Fruit fly (Drosophila melanogaster) whole organism, embryonic: Measurements from ENCODE around the gene Rab18.

ENCODE experiments used
- Awh ChIP-seq: fragments of 200-800 bp; sonication (Bioruptor generic); IDR thresholded peaks from 2 replicates; pipeline ENCODE4, ENCODE4 v1.3.6; 2022; ENCODE audit warnings: missing biosample characterization, missing genetic modification characterization
- CG10959 ChIP-seq: fragments of 200-800 bp; sonication (Bioruptor generic); IDR thresholded peaks from 2 replicates; pipeline ENCODE4 v1.3.6; 2022; ENCODE audit warnings: missing biosample characterization, missing genetic modification characterization
- CG11247 ChIP-seq: fragments of 200-800 bp; sonication (Bioruptor generic); IDR thresholded peaks from 2 replicates; pipeline ENCODE4 v1.3.6; 2022; ENCODE audit warnings: missing biosample characterization, missing genetic modification characterization
- CG11398 ChIP-seq: fragments of 200-800 bp; sonication (Bioruptor generic); optimal IDR thresholded peaks from 2 replicates; lab custom pipeline; 2016; ENCODE audit warnings: missing biosample characterization, missing genetic modification characterization
- CG12155 ChIP-seq: fragments of 200-800 bp; sonication (Bioruptor generic); optimal IDR thresholded peaks from 3 replicates; lab custom pipeline; 2016; ENCODE audit warnings: missing biosample characterization, missing genetic modification characterization
- CG13287 ChIP-seq: fragments of 200-800 bp; sonication (Bioruptor generic); IDR thresholded peaks from 2 replicates; pipeline ENCODE4 v1.3.6; 2022; ENCODE audit warnings: missing biosample characterization, missing genetic modification characterization; ENCODE audit not compliant: partially characterized antibody
- CG13775 ChIP-seq: fragments of 200-800 bp; sonication (Bioruptor generic); optimal IDR thresholded peaks from 3 replicates; lab custom pipeline; 2017; ENCODE audit warnings: missing biosample characterization, mild to moderate bottlenecking, missing genetic modification characterization
- CG17385 ChIP-seq: fragments of 200-800 bp; sonication (Bioruptor generic); optimal IDR thresholded peaks from 3 replicates; lab custom pipeline; 2018; ENCODE audit warnings: missing biosample characterization, mild to moderate bottlenecking, missing genetic modification characterization
- CG17568 ChIP-seq: fragments of 200-800 bp; sonication (Bioruptor generic); optimal IDR thresholded peaks from 2 replicates; lab custom pipeline; 2018; ENCODE audit warnings: missing biosample characterization, mild to moderate bottlenecking, missing genetic modification characterization, moderate library complexity
- CG1792 ChIP-seq: fragments of 200-800 bp; sonication (Bioruptor generic); optimal IDR thresholded peaks from 2 replicates; lab custom pipeline; 2016; ENCODE audit warnings: missing biosample characterization, missing genetic modification characterization
- CG2199 ChIP-seq: fragments of 200-800 bp; sonication (Bioruptor generic); IDR thresholded peaks from 3 replicates; pipeline ENCODE4 v1.3.6; 2022; ENCODE audit warnings: missing biosample characterization, missing genetic modification characterization
- CG31224 ChIP-seq: fragments of 200-800 bp; sonication (Bioruptor generic); IDR thresholded peaks from 2 replicates; pipeline ENCODE4 v1.3.6; 2022; ENCODE audit warnings: missing biosample characterization, missing genetic modification characterization
- CG31365 ChIP-seq: fragments of 200-800 bp; sonication (Bioruptor generic); optimal IDR thresholded peaks from 2 replicates; lab custom pipeline; 2018; ENCODE audit warnings: missing biosample characterization, mild to moderate bottlenecking, missing genetic modification characterization
- CG3726 ChIP-seq: fragments of 200-800 bp; sonication (Bioruptor generic); IDR thresholded peaks from 3 replicates; pipeline ENCODE4, ENCODE4 v1.3.6; 2022; ENCODE audit warnings: missing biosample characterization, missing genetic modification characterization
- CG3847 ChIP-seq: fragments of 200-800 bp; sonication (Bioruptor generic); IDR thresholded peaks from 2 replicates; pipeline ENCODE4 v1.3.6; 2022; ENCODE audit warnings: missing biosample characterization, missing genetic modification characterization
- CG4707 ChIP-seq: fragments of 200-800 bp; sonication (Bioruptor generic); optimal IDR thresholded peaks from 2 replicates; lab custom pipeline; 2018; ENCODE audit warnings: missing biosample characterization, mild to moderate bottlenecking, missing genetic modification characterization, moderate library complexity
- CG6813 ChIP-seq: fragments of 200-800 bp; sonication (Bioruptor generic); optimal IDR thresholded peaks from 2 replicates; lab custom pipeline; 2017; ENCODE audit warnings: missing biosample characterization, missing genetic modification characterization, mild to moderate bottlenecking, moderate library complexity, missing genetic modification reagents
- CG7372 ChIP-seq: fragments of 200-800 bp; sonication (Bioruptor generic); IDR thresholded peaks from 2 replicates; pipeline ENCODE4 v1.3.6; 2022; ENCODE audit warnings: missing biosample characterization, missing genetic modification characterization
- CG9797 ChIP-seq: fragments of 200-800 bp; sonication (Bioruptor generic); optimal IDR thresholded peaks from 3 replicates; lab custom pipeline; 2018; ENCODE audit warnings: missing biosample characterization, mild to moderate bottlenecking, missing genetic modification characterization
- Drgx ChIP-seq: fragments of 200-800 bp; sonication (Bioruptor generic); IDR thresholded peaks from 2 replicates; pipeline ENCODE4 v1.3.6; 2022; ENCODE audit warnings: missing biosample characterization, missing genetic modification characterization
- Hmx ChIP-seq: fragments of 200-800 bp; sonication (Bioruptor generic); optimal IDR thresholded peaks from 2 replicates; lab custom pipeline; 2016; ENCODE audit warnings: missing biosample characterization, missing genetic modification characterization
- Hr51 ChIP-seq, 2 experiments: fragments of 200-800 bp; sonication (Bioruptor generic); optimal IDR thresholded peaks; 2 replicates in 1 of 2; 3 replicates in 1 of 2; lab custom pipeline; 2016 to 2018; ENCODE audit warnings: missing biosample characterization in 2 of 2, missing genetic modification characterization in 2 of 2, mild to moderate bottlenecking in 1 of 2, moderate library complexity in 1 of 2
- Lpt ChIP-seq: fragments of >200 bp; optimal IDR thresholded peaks from 2 replicates; lab custom pipeline; 2018; ENCODE audit warnings: missing biosample characterization, missing genetic modification characterization
- MBD-R2 ChIP-seq: fragments of 200-800 bp; sonication (Bioruptor generic); IDR thresholded peaks from 2 replicates; pipeline ENCODE4 v1.3.6; 2022; ENCODE audit warnings: missing biosample characterization, missing genetic modification characterization
- Med ChIP-seq: fragments of 200-800 bp; sonication (Bioruptor generic); peaks from one replicate; lab custom pipeline; 2016; ENCODE audit warnings: missing biosample characterization, missing genetic modification characterization, mild to moderate bottlenecking, inconsistent platforms, moderate library complexity
- Myb ChIP-seq: fragments of 200-800 bp; sonication (Bioruptor generic); optimal IDR thresholded peaks from 2 replicates; lab custom pipeline; 2016; ENCODE audit warnings: missing biosample characterization, missing genetic modification characterization
- NFAT ChIP-seq: fragments of 200-800 bp; sonication (Bioruptor generic); IDR thresholded peaks from 2 replicates; pipeline ENCODE4 v1.3.6; 2022; ENCODE audit warnings: missing biosample characterization, missing genetic modification characterization
- NK7.1 ChIP-seq: fragments of 200-800 bp; sonication (Bioruptor generic); optimal IDR thresholded peaks from 3 replicates; lab custom pipeline; 2016; ENCODE audit warnings: missing biosample characterization, missing genetic modification characterization
- Nf-YC ChIP-seq: fragments of 200-800 bp; optimal IDR thresholded peaks from 3 replicates; lab custom pipeline; 2019; ENCODE audit warnings: missing biosample characterization, mild to moderate bottlenecking, missing genetic modification characterization, moderate library complexity
- Oaz ChIP-seq: fragments of 200-800 bp; sonication (Bioruptor generic); IDR thresholded peaks from 2 replicates; pipeline ENCODE4 v1.3.6; 2022; ENCODE audit warnings: missing biosample characterization, missing genetic modification characterization
- Sry-β ChIP-seq: fragments of 200-800 bp; sonication (Bioruptor generic); optimal IDR thresholded peaks from 2 replicates; lab custom pipeline; 2018; ENCODE audit warnings: missing biosample characterization, mild to moderate bottlenecking, missing genetic modification characterization, moderate library complexity
- Taf1 ChIP-seq: fragments of 200-800 bp; sonication (Bioruptor generic); IDR thresholded peaks from 2 replicates; pipeline ENCODE4 v1.3.6; 2022; ENCODE audit warnings: missing biosample characterization, missing genetic modification characterization
- Xbp1 ChIP-seq: fragments of 200-800 bp; sonication (Bioruptor generic); optimal IDR thresholded peaks from 3 replicates; lab custom pipeline; 2016; ENCODE audit warnings: missing biosample characterization, mild to moderate bottlenecking, missing genetic modification characterization
- caup ChIP-seq: fragments of 200-800 bp; sonication (Bioruptor generic); optimal IDR thresholded peaks from 3 replicates; lab custom pipeline; 2017; ENCODE audit warnings: missing biosample characterization, mild to moderate bottlenecking, missing genetic modification characterization, moderate library complexity; ENCODE audit not compliant: severe bottlenecking
- crc ChIP-seq: fragments of 200-800 bp; sonication (Bioruptor generic); optimal IDR thresholded peaks from 2 replicates; lab custom pipeline; 2016; ENCODE audit warnings: missing biosample characterization, missing genetic modification characterization
- crp ChIP-seq, 2 experiments: fragments of 200-800 bp; sonication (Bioruptor generic); optimal IDR thresholded peaks; 2 replicates in 1 of 2; 3 replicates in 1 of 2; lab custom pipeline; 2017; ENCODE audit warnings: missing biosample characterization in 2 of 2, missing genetic modification characterization in 2 of 2, mild to moderate bottlenecking in 1 of 2, moderate library complexity in 1 of 2
- danr ChIP-seq: fragments of 200-800 bp; sonication (Bioruptor generic); IDR thresholded peaks from 2 replicates; pipeline ENCODE4 v1.3.6; 2022; ENCODE audit warnings: missing biosample characterization, missing genetic modification characterization
- fu2 ChIP-seq: fragments of 200-800 bp; sonication (Bioruptor generic); optimal IDR thresholded peaks from 2 replicates; lab custom pipeline; 2016; ENCODE audit warnings: missing biosample characterization, missing genetic modification characterization
- gsb ChIP-seq: fragments of 200-800 bp; sonication (Bioruptor generic); IDR thresholded peaks from 2 replicates; pipeline ENCODE4 v1.3.6; 2022; ENCODE audit warnings: missing biosample characterization, missing genetic modification characterization
- gt ChIP-seq: fragments of 200-800 bp; sonication (Bioruptor generic); IDR thresholded peaks from 2 replicates; pipeline ENCODE4 v1.3.6; 2022; ENCODE audit warnings: missing biosample characterization, missing genetic modification characterization
- insv ChIP-seq, 2 experiments: fragments of 200-800 bp; sonication (Bioruptor generic); optimal IDR thresholded peaks; 3 replicates each; lab custom pipeline; 2016 to 2018; ENCODE audit warnings: missing biosample characterization in 2 of 2, missing genetic modification characterization in 2 of 2
- mam ChIP-seq: fragments of 200-800 bp; sonication (Bioruptor generic); optimal IDR thresholded peaks from 3 replicates; lab custom pipeline; 2016; ENCODE audit warnings: missing biosample characterization, missing genetic modification characterization
- nerfin-1 ChIP-seq: fragments of 200-800 bp; sonication (Bioruptor generic); optimal IDR thresholded peaks from 3 replicates; lab custom pipeline; 2019; ENCODE audit warnings: missing biosample characterization, mild to moderate bottlenecking, missing genetic modification characterization, moderate library complexity
- pita ChIP-seq: fragments of 200-800 bp; sonication (Bioruptor generic); optimal IDR thresholded peaks from 2 replicates; lab custom pipeline; 2017; ENCODE audit warnings: missing biosample characterization, mild to moderate bottlenecking, missing genetic modification characterization
- pzg ChIP-seq: fragments of 200-800 bp; sonication (Bioruptor generic); optimal IDR thresholded peaks from 3 replicates; lab custom pipeline; 2018; ENCODE audit warnings: missing biosample characterization, mild to moderate bottlenecking, missing genetic modification characterization, moderate library complexity
- sc ChIP-seq, 3 experiments: fragments of >200 bp in 2 of 3; fragments of 200-800 bp in 1 of 3; sonication (Bioruptor generic) in 1 of 3; optimal IDR thresholded peaks; 2 replicates in 2 of 3; 3 replicates in 1 of 3; lab custom pipeline; 2017; ENCODE audit warnings: mild to moderate bottlenecking in 1 of 3, missing biosample characterization in 1 of 3, missing genetic modification characterization in 1 of 3, missing genetic modification reagents in 1 of 3
- toy ChIP-seq: fragments of 200-800 bp; sonication (Bioruptor generic); IDR thresholded peaks from 2 replicates; pipeline ENCODE4 v1.3.6; 2022; ENCODE audit warnings: missing biosample characterization, missing genetic modification characterization
- tx ChIP-seq: fragments of 200-800 bp; sonication (Bioruptor generic); optimal IDR thresholded peaks from 2 replicates; lab custom pipeline; 2016; ENCODE audit warnings: missing biosample characterization, missing genetic modification characterization
- unpg ChIP-seq: fragments of 200-800 bp; sonication (Bioruptor generic); optimal IDR thresholded peaks from 3 replicates; lab custom pipeline; 2018; ENCODE audit warnings: missing biosample characterization, mild to moderate bottlenecking, missing genetic modification characterization, moderate library complexity

Gene Rab18

dm6 chrX:5696436-5697022 lies 24.9 kb upstream of the Rab18 start (continued):
- TF ChIP-seq toy (GFP tag; lab: Robert Waterston, UW) = peak; percentile 58; the same call in 1 of the 2 replicates
- peak; percentile 89 for TF ChIP-seq CG17568 (GFP tag; lab: Kevin White, UChicago)
- TF ChIP-seq CG13775 (GFP tag; lab: Kevin White, UChicago) = peak; percentile 93
- peak; percentile 90 for TF ChIP-seq Myb (GFP tag; lab: Kevin White, UChicago)
- TF ChIP-seq CG2199 (GFP tag; lab: Robert Waterston, UW) = peak; percentile 97
- TF ChIP-seq Lpt (GFP tag; lab: Kevin White, UChicago) = no peak
- peak; percentile 85 for TF ChIP-seq CG31224 (GFP tag; lab: Robert Waterston, UW)
- peak; percentile 83 for TF ChIP-seq MBD-R2 (GFP tag; lab: Robert Waterston, UW)
- TF ChIP-seq CG6813 (GFP tag; lab: Kevin White, UChicago) = peak; percentile 92
- peak; percentile 96 for TF ChIP-seq Awh (GFP tag; lab: Robert Waterston, UW)
- peak; percentile 93 for TF ChIP-seq CG11247
- TF ChIP-seq Med (GFP tag; lab: Kevin White, UChicago) = peak; percentile 99
- peak; percentile 97 for TF ChIP-seq Xbp1 (GFP tag; lab: Kevin White, UChicago)
- TF ChIP-seq Sry-β (GFP tag; lab: Kevin White, UChicago) = peak; percentile 69
- peak; percentile 97 for TF ChIP-seq tx (GFP tag; lab: Kevin White, UChicago)
- no peak for TF ChIP-seq CG13287 (GFP tag; lab: Robert Waterston, UW)
- peak; percentile 95 for TF ChIP-seq NK7.1 (GFP tag; lab: Kevin White, UChicago)
- peak; percentile 92 for TF ChIP-seq CG3847
- TF ChIP-seq CG1792 (GFP tag; lab: Kevin White, UChicago) = peak; percentile 97
- TF ChIP-seq crc (GFP tag; lab: Kevin White, UChicago) = peak; percentile 95
- TF ChIP-seq nerfin-1 = peak; percentile 92
- TF ChIP-seq NFAT (GFP tag; lab: Robert Waterston, UW) = peak; percentile 91
- peak; percentile 96 for TF ChIP-seq CG10959 (GFP tag; lab: Robert Waterston, UW)
- peak; percentile 90 for TF ChIP-seq Oaz
- peak; percentile 97 for TF ChIP-seq CG11398
- TF ChIP-seq unpg = peak; percentile 95
- no peak for TF ChIP-seq pita (GFP tag; lab: Kevin White, UChicago)
- TF ChIP-seq Drgx = peak; percentile 96
- peak; percentile 14 for TF ChIP-seq pzg (GFP tag; lab: Kevin White, UChicago)
- peak; percentile 95 for TF ChIP-seq CG12155
- TF ChIP-seq Taf1 (GFP tag; lab: Robert Waterston, UW) = peak; percentile 63; the same call in 1 of the 2 replicates
- TF ChIP-seq sc (optimal IDR thresholded peaks at IDR 0.05; lab: Kevin White, UChicago) = no peak
- peak; percentile 68 for TF ChIP-seq sc (GFP tag; optimal IDR thresholded peaks at IDR 0.05; lab: Kevin White, UChicago)
- peak; percentile 92 for TF ChIP-seq CG17385
- peak; percentile 91 for TF ChIP-seq Hmx
- peak; percentile 93 for TF ChIP-seq caup
- TF ChIP-seq crp (GFP tag; optimal IDR thresholded peaks at IDR 0.05; lab: Kevin White, UChicago) = peak in 1 of 2 experiments; percentile 68
- peak; percentile 93 to 96 for TF ChIP-seq Hr51 (GFP tag; optimal IDR thresholded peaks at IDR 0.05; lab: Kevin White, UChicago)
- TF ChIP-seq fu2 (GFP tag; lab: Kevin White, UChicago) = peak; percentile 94
- peak; percentile 40 for TF ChIP-seq CG9797 (GFP tag; lab: Kevin White, UChicago)
- TF ChIP-seq CG3726 (GFP tag; lab: Robert Waterston, UW) = peak; percentile 96
- TF ChIP-seq CG31365 (tag; lab: Kevin White, UChicago) = peak; percentile 80
- peak; percentile 92 for TF ChIP-seq CG7372 (GFP tag; lab: Robert Waterston, UW)
- peak; percentile 80 for TF ChIP-seq CG4707 (GFP tag; lab: Kevin White, UChicago)
- TF ChIP-seq Nf-YC (tag; lab: Kevin White, UChicago) = peak; percentile 64
- peak; percentile 87 for TF ChIP-seq gsb (GFP tag; lab: Robert Waterston, UW)
- peak; percentile 83 for TF ChIP-seq gt (GFP tag; lab: Robert Waterston, UW)
- TF ChIP-seq mam (GFP tag; lab: Kevin White, UChicago) = peak; percentile 96
- TF ChIP-seq insv (GFP tag; optimal IDR thresholded peaks at IDR 0.05; lab: Kevin White, UChicago) = peak; percentile 50 to 69
- TF ChIP-seq danr = peak; percentile 94
